Worm (Caenorhabditis elegans): ENCODE results near the gene mig-23.

mig-23 gene

ce11 chrX:5984581-5985039 lies 35.9 kb upstream of the mig-23 start, which contains the start of gene klp-13 (continued):
- TF ChIP-seq ama-1 (optimal IDR thresholded peaks at IDR 0.05), result no peak
- TF ChIP-seq ama-1 (GFP tag; optimal IDR thresholded peaks at IDR 0.05), result no peak
- peak; percentile 10 for TF ChIP-seq ztf-26 (tag; optimal IDR thresholded peaks at IDR 0.05)
- TF ChIP-seq Y79H2A.3 (GFP tag; conservative IDR thresholded peaks at IDR 0.05), result no peak
- peak; percentile 98 for TF ChIP-seq madf-10 (tag; optimal IDR thresholded peaks at IDR 0.05)
- no peak for TF ChIP-seq tbx-9 (tag; optimal IDR thresholded peaks at IDR 0.05; ENCODE audit: borderline replicate concordance)
- no peak for TF ChIP-seq ztf-25 (GFP tag; IDR thresholded peaks at IDR 0.05)
- no peak for TF ChIP-seq dpff-1 (tag; optimal IDR thresholded peaks at IDR 0.05)
- no peak; the same call in 1 of the 2 replicates for TF ChIP-seq egrh-3 (GFP tag; IDR thresholded peaks at IDR 0.05)
- no peak for TF ChIP-seq F33H1.4 (GFP tag; IDR thresholded peaks at IDR 0.05)
- TF ChIP-seq F57A8.1 (GFP tag; optimal IDR thresholded peaks at IDR 0.05), result peak; percentile 55
- TF ChIP-seq B0261.1 (tag; optimal IDR thresholded peaks at IDR 0.05), result no peak
- TF ChIP-seq hmg-1.2 (GFP tag; IDR thresholded peaks at IDR 0.05), result peak; percentile 87
- no peak for TF ChIP-seq rcor-1 (GFP tag; IDR thresholded peaks at IDR 0.05)
- TF ChIP-seq tbp1 (GFP tag; optimal IDR thresholded peaks at IDR 0.05), result peak; percentile 52
- no peak for TF ChIP-seq ceh-91 (GFP tag; IDR thresholded peaks at IDR 0.05)
- peak; percentile 45 for TF ChIP-seq gei-17 (GFP tag; optimal IDR thresholded peaks at IDR 0.05)
- TF ChIP-seq rpc-1 (optimal IDR thresholded peaks at IDR 0.05), result no peak
- TF ChIP-seq rpc-1 (tag; optimal IDR thresholded peaks at IDR 0.05), result no peak
- no peak for TF ChIP-seq him-1 (tag; optimal IDR thresholded peaks at IDR 0.05)
- peak; percentile 82 for TF ChIP-seq attf-5 (GFP tag; optimal IDR thresholded peaks at IDR 0.05)
- TF ChIP-seq snpc-1.1 (tag; optimal IDR thresholded peaks at IDR 0.05; ENCODE audit: insufficient read depth), result no peak
- peak; percentile 41; the same call in 1 of the 2 replicates for TF ChIP-seq egl-44 (GFP tag; IDR thresholded peaks at IDR 0.05)
- no peak for TF ChIP-seq lsy-27 (tag; optimal IDR thresholded peaks at IDR 0.05; ENCODE audit: borderline replicate concordance, insufficient read depth)
- TF ChIP-seq die-1 (tag; optimal IDR thresholded peaks at IDR 0.05), result peak; percentile 11
- no peak for TF ChIP-seq sptf-2 (GFP tag; optimal IDR thresholded peaks at IDR 0.05)
- no peak for TF ChIP-seq snpc-4 (GFP tag; optimal IDR thresholded peaks at IDR 0.05)
- peak in 1 of 4 experiments; percentile 57 for TF ChIP-seq snpc-4 (tag; optimal IDR thresholded peaks at IDR 0.05)
- peak; percentile 70 for TF ChIP-seq nhr-80 (tag; optimal IDR thresholded peaks at IDR 0.05)
- no peak for TF ChIP-seq Y95B8A.8 (GFP tag; IDR thresholded peaks at IDR 0.05)
- TF ChIP-seq zfh-2 (GFP tag; conservative IDR thresholded peaks at IDR 0.05), result peak; percentile 97
- no peak for TF ChIP-seq tlf-1 (GFP tag; optimal IDR thresholded peaks at IDR 0.05)
- TF ChIP-seq nfyb-1 (GFP tag; IDR thresholded peaks at IDR 0.05), result peak; percentile 77
- no peak for TF ChIP-seq F49E8.2 (tag; optimal IDR thresholded peaks at IDR 0.05; ENCODE audit: insufficient read depth)
- no peak for TF ChIP-seq snpc-1.3 (tag; optimal IDR thresholded peaks at IDR 0.05; ENCODE audit: insufficient read depth)
- TF ChIP-seq B0336.3 (GFP tag; IDR thresholded peaks at IDR 0.05), result no peak; the same call in 1 of the 2 replicates
- no peak for TF ChIP-seq cebp-2 (GFP tag; IDR thresholded peaks at IDR 0.05)
- TF ChIP-seq nhr-90 (tag; optimal IDR thresholded peaks at IDR 0.05), result no peak
- TF ChIP-seq B0019.2 (GFP tag; conservative IDR thresholded peaks at IDR 0.05), result no peak
- peak; percentile 38 for TF ChIP-seq ets-4 (GFP tag; optimal IDR thresholded peaks at IDR 0.05)
- peak; percentile 33; the same call in 1 of the 2 replicates for TF ChIP-seq Y53G8AR.9 (GFP tag; conservative IDR thresholded peaks at IDR 0.05)
- no peak for TF ChIP-seq lsl-1 (GFP tag; optimal IDR thresholded peaks at IDR 0.05)
- peak; percentile 89 for TF ChIP-seq madf-3 (GFP tag; IDR thresholded peaks at IDR 0.05)
- no peak for TF ChIP-seq atf-7 (tag; optimal IDR thresholded peaks at IDR 0.05)
- TF ChIP-seq madf-8 (GFP tag; conservative IDR thresholded peaks at IDR 0.05), result no peak
- TF ChIP-seq nfya-1 (tag; optimal IDR thresholded peaks at IDR 0.05; ENCODE audit: borderline replicate concordance, insufficient read depth), result no peak
- no peak for TF ChIP-seq nfya-2 (GFP tag; IDR thresholded peaks at IDR 0.05)
- peak; percentile 88 for TF ChIP-seq ceh-27 (GFP tag; optimal IDR thresholded peaks at IDR 0.05)
- peak; percentile 81 for TF ChIP-seq ekl-4 (GFP tag; IDR thresholded peaks at IDR 0.05)
